Worm (Caenorhabditis elegans) whole organism, L4/young adult: ENCODE measurements around the gene B0304.2.

Source experiments
- W03F9.2 ChIP-seq: fragments of 150-350 bp; optimal IDR thresholded peaks from 2 replicates; lab custom pipeline; 2014; ENCODE audit warnings: missing biosample characterization, missing genetic modification characterization
- him-1 ChIP-seq: sonication (generic microtip); optimal IDR thresholded peaks from 2 replicates; lab custom pipeline; 2016; ENCODE audit warnings: missing genotype, missing genetic modification reagents, missing genetic modification characterization, missing compliant biosample characterization

- TF ChIP-seq W03F9.2 (no peak), him-1 (no peak)
Measured at ce11 chrII:4474005-4474655, 49.3 kb upstream of the B0304.2 start.
